Fruit fly (Drosophila melanogaster) whole organism, embryonic: ENCODE measurements around the gene CG43630.
A peak's percentile ranks its signal among the peaks of the same experiment; 100 is the strongest.

Experiments
- Abd-B ChIP-seq: fragments of 200-800 bp; sonication (Bioruptor generic); optimal IDR thresholded peaks from 2 replicates; lab custom pipeline; 2018; ENCODE audit warnings: missing biosample characterization, mild to moderate bottlenecking, missing genetic modification characterization, moderate library complexity
- CG10565 ChIP-seq: fragments of 200-800 bp; sonication (Bioruptor generic); optimal IDR thresholded peaks from 3 replicates; lab custom pipeline; 2016; ENCODE audit warnings: missing biosample characterization, mild to moderate bottlenecking, missing genetic modification characterization
- CG11504 ChIP-seq: fragments of 200-800 bp; sonication (Bioruptor generic); optimal IDR thresholded peaks from 3 replicates; lab custom pipeline; 2019; ENCODE audit warnings: missing biosample characterization, mild to moderate bottlenecking, missing genetic modification characterization, moderate library complexity
- CG11696 ChIP-seq: fragments of 200-800 bp; sonication (Bioruptor generic); IDR thresholded peaks from 2 replicates; pipeline ENCODE4 v1.3.6; 2022; ENCODE audit warnings: missing biosample characterization, missing genetic modification characterization
- CG13287 ChIP-seq: fragments of 200-800 bp; sonication (Bioruptor generic); IDR thresholded peaks from 2 replicates; pipeline ENCODE4 v1.3.6; 2022; ENCODE audit warnings: missing biosample characterization, missing genetic modification characterization; ENCODE audit not compliant: partially characterized antibody
- CG15011 ChIP-seq: fragments of 200-800 bp; sonication (Bioruptor generic); optimal IDR thresholded peaks from 3 replicates; lab custom pipeline; 2018; ENCODE audit warnings: missing biosample characterization, mild to moderate bottlenecking, missing genetic modification characterization
- CG17359 ChIP-seq: fragments of 200-800 bp; sonication (Bioruptor generic); optimal IDR thresholded peaks from 3 replicates; lab custom pipeline; 2018; ENCODE audit warnings: missing biosample characterization, mild to moderate bottlenecking, missing genetic modification characterization, moderate library complexity
- CG1792 ChIP-seq: fragments of 200-800 bp; sonication (Bioruptor generic); optimal IDR thresholded peaks from 2 replicates; lab custom pipeline; 2016; ENCODE audit warnings: missing biosample characterization, missing genetic modification characterization
- CG2678 ChIP-seq: fragments of 200-800 bp; sonication (Bioruptor generic); optimal IDR thresholded peaks from 3 replicates; lab custom pipeline; 2019; ENCODE audit warnings: missing biosample characterization, mild to moderate bottlenecking, missing genetic modification characterization, moderate library complexity
- CG2875 ChIP-seq: fragments of 200-800 bp; sonication (Bioruptor generic); optimal IDR thresholded peaks from 2 replicates; lab custom pipeline; 2017; ENCODE audit warnings: missing biosample characterization, mild to moderate bottlenecking, missing genetic modification characterization, missing genetic modification reagents
- CG33557 ChIP-seq: fragments of 200-800 bp; sonication (Bioruptor generic); optimal IDR thresholded peaks from 2 replicates; lab custom pipeline; 2019; ENCODE audit warnings: missing biosample characterization, mild to moderate bottlenecking, missing genetic modification characterization, moderate library complexity
- CG6689 ChIP-seq: fragments of 200-800 bp; sonication (Bioruptor generic); IDR thresholded peaks from 2 replicates; pipeline ENCODE4 v1.3.6; 2022; ENCODE audit warnings: missing biosample characterization, missing genetic modification characterization
- CG7745 ChIP-seq: fragments of 200-800 bp; sonication (Bioruptor generic); optimal IDR thresholded peaks from 2 replicates; lab custom pipeline; 2018; ENCODE audit warnings: missing biosample characterization, mild to moderate bottlenecking, missing genetic modification characterization, moderate library complexity
- CG8089 ChIP-seq: fragments of 200-800 bp; sonication (Bioruptor generic); optimal IDR thresholded peaks from 3 replicates; lab custom pipeline; 2016; ENCODE audit warnings: missing biosample characterization, missing genetic modification characterization
- CG9932 ChIP-seq: fragments of 200-800 bp; sonication (Bioruptor generic); IDR thresholded peaks from 2 replicates; pipeline ENCODE4 v1.3.6; 2022; ENCODE audit warnings: missing biosample characterization, missing genetic modification characterization
- CHES-1-like ChIP-seq: fragments of 200-800 bp; sonication (Bioruptor generic); optimal IDR thresholded peaks from 2 replicates; lab custom pipeline; 2016; ENCODE audit warnings: missing biosample characterization, missing genetic modification characterization
- CTCF ChIP-seq: fragments of 200-800 bp; sonication (Bioruptor generic); optimal IDR thresholded peaks from 2 replicates; lab custom pipeline; 2017; ENCODE audit warnings: missing biosample characterization, mild to moderate bottlenecking, missing genetic modification characterization, moderate library complexity
- Hand ChIP-seq: fragments of 200-800 bp; sonication (Bioruptor generic); optimal IDR thresholded peaks from 2 replicates; lab custom pipeline; 2017; ENCODE audit warnings: mild to moderate bottlenecking, missing biosample characterization, missing genetic modification reagents, missing genetic modification characterization
- Hmx ChIP-seq: fragments of 200-800 bp; sonication (Bioruptor generic); optimal IDR thresholded peaks from 2 replicates; lab custom pipeline; 2016; ENCODE audit warnings: missing biosample characterization, missing genetic modification characterization
- Hr3 ChIP-seq: fragments of 200-800 bp; sonication (Bioruptor generic); optimal IDR thresholded peaks from 3 replicates; lab custom pipeline; 2016; ENCODE audit warnings: missing biosample characterization, missing genetic modification characterization
- Lhr ChIP-seq: fragments of 200-800 bp; sonication (Bioruptor generic); optimal IDR thresholded peaks from 3 replicates; lab custom pipeline; 2017; ENCODE audit warnings: mild to moderate bottlenecking, missing biosample characterization, missing genetic modification reagents, missing genetic modification characterization
- Lim3 ChIP-seq: fragments of 200-800 bp; sonication (Bioruptor generic); IDR thresholded peaks from 2 replicates; pipeline ENCODE4 v1.3.6; 2022; ENCODE audit warnings: missing biosample characterization, missing genetic modification characterization
- MBD-R2 ChIP-seq: fragments of 200-800 bp; sonication (Bioruptor generic); IDR thresholded peaks from 2 replicates; pipeline ENCODE4 v1.3.6; 2022; ENCODE audit warnings: missing biosample characterization, missing genetic modification characterization
- Meics ChIP-seq: fragments of 200-800 bp; sonication (Bioruptor generic); optimal IDR thresholded peaks from 2 replicates; lab custom pipeline; 2017; ENCODE audit warnings: missing biosample characterization, mild to moderate bottlenecking, missing genetic modification characterization
- NK7.1 ChIP-seq: fragments of 200-800 bp; sonication (Bioruptor generic); optimal IDR thresholded peaks from 3 replicates; lab custom pipeline; 2016; ENCODE audit warnings: missing biosample characterization, missing genetic modification characterization
- Nf-YA ChIP-seq: fragments of 200-800 bp; sonication (Bioruptor generic); IDR thresholded peaks from 2 replicates; pipeline ENCODE4 v1.3.6; 2022; ENCODE audit warnings: missing biosample characterization, missing genetic modification characterization
- Pdp1 ChIP-seq, 2 experiments: fragments of 200-800 bp; sonication (Bioruptor generic); optimal IDR thresholded peaks; 3 replicates each; lab custom pipeline; 2016; ENCODE audit warnings: missing biosample characterization in 2 of 2, missing genetic modification characterization in 2 of 2, mild to moderate bottlenecking in 1 of 2, moderate library complexity in 1 of 2
- Poxn ChIP-seq: fragments of 200-800 bp; sonication (Bioruptor generic); IDR thresholded peaks from 2 replicates; pipeline ENCODE4 v1.3.6; 2022; ENCODE audit warnings: missing biosample characterization, missing genetic modification characterization
- Rfx ChIP-seq: fragments of 200-800 bp; sonication (Bioruptor generic); IDR thresholded peaks from 2 replicates; pipeline ENCODE4 v1.3.6; 2022; ENCODE audit warnings: missing biosample characterization, missing genetic modification characterization
- Spps ChIP-seq: fragments of 200-800 bp; sonication (Bioruptor generic); optimal IDR thresholded peaks from 2 replicates; lab custom pipeline; 2018; ENCODE audit warnings: missing biosample characterization, mild to moderate bottlenecking, missing genetic modification characterization
- Xbp1 ChIP-seq: fragments of 200-800 bp; sonication (Bioruptor generic); optimal IDR thresholded peaks from 3 replicates; lab custom pipeline; 2016; ENCODE audit warnings: missing biosample characterization, mild to moderate bottlenecking, missing genetic modification characterization
- Xrp1 ChIP-seq: fragments of 200-800 bp; sonication (Bioruptor generic); IDR thresholded peaks from 2 replicates; pipeline ENCODE4 v1.3.6; 2022; ENCODE audit warnings: missing biosample characterization, missing genetic modification characterization
- YL-1 ChIP-seq: fragments of 200-800 bp; sonication (Bioruptor generic); optimal IDR thresholded peaks from 3 replicates; lab custom pipeline; 2017; ENCODE audit warnings: missing biosample characterization, mild to moderate bottlenecking, missing genetic modification characterization
- al ChIP-seq: fragments of 200-800 bp; sonication (Bioruptor generic); IDR thresholded peaks from 2 replicates; pipeline ENCODE4 v1.3.6; 2022; ENCODE audit warnings: missing biosample characterization, missing genetic modification characterization
- ash1 ChIP-seq: fragments of 200-800 bp; sonication (Bioruptor generic); optimal IDR thresholded peaks from 2 replicates; lab custom pipeline; 2018; ENCODE audit warnings: missing biosample characterization, mild to moderate bottlenecking, missing genetic modification characterization
- btn ChIP-seq: fragments of 200-800 bp; sonication (Bioruptor generic); optimal IDR thresholded peaks from 2 replicates; lab custom pipeline; 2016; ENCODE audit warnings: missing biosample characterization, missing genetic modification characterization
- dm ChIP-seq: fragments of 200-800 bp; sonication (Bioruptor generic); optimal IDR thresholded peaks from 3 replicates; lab custom pipeline; 2016; ENCODE audit warnings: missing biosample characterization, missing genetic modification characterization
- gt ChIP-seq: fragments of 200-800 bp; sonication (Bioruptor generic); IDR thresholded peaks from 2 replicates; pipeline ENCODE4 v1.3.6; 2022; ENCODE audit warnings: missing biosample characterization, missing genetic modification characterization
- ham ChIP-seq: fragments of 200-800 bp; sonication (Bioruptor generic); IDR thresholded peaks from 2 replicates; pipeline ENCODE4 v1.3.6; 2022; ENCODE audit warnings: missing biosample characterization, missing genetic modification characterization
- mirr ChIP-seq: fragments of 200-800 bp; sonication (Bioruptor generic); optimal IDR thresholded peaks from 3 replicates; lab custom pipeline; 2018; ENCODE audit warnings: missing biosample characterization, mild to moderate bottlenecking, missing genetic modification characterization
- prd ChIP-seq, 3 experiments: fragments of >200 bp in 2 of 3; fragments of 200-800 bp in 1 of 3; sonication (Bioruptor generic) in 1 of 3; optimal IDR thresholded peaks in 2 of 3; IDR thresholded peaks in 1 of 3; 2 replicates in 2 of 3; 3 replicates in 1 of 3; pipeline versions ENCODE4 v1.3.6 to Lab custom; 2017 to 2022; ENCODE audit warnings: missing biosample characterization in 1 of 3, missing genetic modification characterization in 1 of 3
- psq ChIP-seq: fragments of 200-800 bp; sonication (Bioruptor generic); optimal IDR thresholded peaks from 2 replicates; lab custom pipeline; 2017; ENCODE audit warnings: missing biosample characterization, missing genetic modification characterization
- sd ChIP-seq: fragments of 200-800 bp; sonication (Bioruptor generic); optimal IDR thresholded peaks from 3 replicates; lab custom pipeline; 2018; ENCODE audit warnings: missing biosample characterization, mild to moderate bottlenecking, missing genetic modification characterization, moderate library complexity
- stwl ChIP-seq: fragments of 200-800 bp; sonication (Bioruptor generic); optimal IDR thresholded peaks from 3 replicates; lab custom pipeline; 2018; ENCODE audit warnings: missing biosample characterization, mild to moderate bottlenecking, missing genetic modification characterization, moderate library complexity
- tup ChIP-seq: fragments of 200-800 bp; sonication (Bioruptor generic); optimal IDR thresholded peaks from 2 replicates; lab custom pipeline; 2016; ENCODE audit warnings: missing biosample characterization, mild to moderate bottlenecking, missing genetic modification characterization, moderate library complexity
- zen ChIP-seq: fragments of 200-800 bp; sonication (Bioruptor generic); optimal IDR thresholded peaks from 3 replicates; lab custom pipeline; 2018; ENCODE audit warnings: missing biosample characterization, mild to moderate bottlenecking, missing genetic modification characterization, moderate library complexity
- zf30C ChIP-seq: fragments of 200-800 bp; sonication (Bioruptor generic); optimal IDR thresholded peaks from 3 replicates; lab custom pipeline; 2018; ENCODE audit warnings: missing biosample characterization, mild to moderate bottlenecking, missing genetic modification characterization
- zfh1 ChIP-seq: fragments of 200-800 bp; sonication (Bioruptor generic); IDR thresholded peaks from 3 replicates; pipeline ENCODE4 v1.3.6; 2022; ENCODE audit warnings: missing biosample characterization, missing genetic modification characterization
- zfh2 ChIP-seq: fragments of 200-800 bp; sonication (Bioruptor generic); optimal IDR thresholded peaks from 2 replicates; lab custom pipeline; 2016; ENCODE audit warnings: missing biosample characterization, missing genetic modification characterization

CG43630 gene

DNA sequence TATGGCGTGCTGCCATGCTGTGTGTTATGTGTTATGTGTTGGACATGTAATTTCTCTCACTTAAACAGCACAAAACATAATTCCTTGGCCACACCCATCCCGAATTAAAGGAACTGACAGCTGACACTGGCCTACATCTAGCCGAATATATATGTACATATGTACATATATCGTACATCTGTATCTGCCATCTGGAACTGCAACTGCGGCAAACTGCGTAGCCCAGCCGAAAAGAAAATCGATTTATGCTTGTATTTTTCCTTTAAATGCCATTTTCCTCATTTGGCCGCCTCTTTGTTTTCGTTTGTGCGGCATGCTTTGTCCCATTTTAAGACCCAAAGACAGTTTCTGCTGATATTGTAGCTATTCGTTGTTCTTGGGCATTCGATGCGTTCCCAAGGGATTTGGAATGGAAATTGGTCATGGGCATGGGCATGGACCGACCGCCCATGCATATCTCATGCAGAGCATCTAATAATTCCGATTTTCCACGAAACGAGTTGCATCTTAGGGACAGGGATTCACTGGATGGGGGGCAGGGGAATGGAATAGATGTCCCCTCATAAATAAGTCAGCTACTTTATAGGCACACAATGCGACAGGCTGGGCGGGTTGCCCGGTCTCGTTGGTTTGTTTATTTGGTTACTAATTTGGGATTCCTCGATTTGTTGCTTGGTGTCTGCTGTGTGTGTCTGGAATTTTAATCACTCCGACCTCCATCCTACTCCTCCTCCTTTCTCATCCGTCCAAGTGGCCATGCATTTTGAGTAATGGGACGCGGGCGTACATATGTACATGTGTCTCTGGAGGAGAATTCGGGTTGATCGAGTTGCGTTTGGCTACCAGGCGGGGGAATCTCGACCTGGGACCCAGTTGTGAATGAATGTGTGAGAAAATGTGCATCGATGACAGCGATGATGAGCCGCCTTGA is 26.7 kb downstream of the CG43630 start (continued):
- TF ChIP-seq Abd-B (GFP tag; lab: Kevin White, UChicago) (no peak), stwl (tag; lab: Kevin White, UChicago) (no peak), dm (GFP tag; lab: Kevin White, UChicago) (no peak), CG2678 (no peak), Xrp1 (GFP tag; lab: Robert Waterston, UW) (no peak), Rfx (GFP tag; lab: Robert Waterston, UW) (no peak), CG8089 (no peak), CG2875 (no peak), Nf-YA (no peak), CG10565 (GFP tag; lab: Kevin White, UChicago) (no peak), Hmx (GFP tag; lab: Kevin White, UChicago) (no peak), ham (GFP tag; lab: Robert Waterston, UW) (no peak), Pdp1 (GFP tag; optimal IDR thresholded peaks at IDR 0.05; lab: Kevin White, UChicago) (no peak), CG11696 (no peak), Meics (GFP tag; lab: Kevin White, UChicago) (no peak), CG17359 (tag; lab: Kevin White, UChicago) (no peak), psq (no peak), CG9932 (no peak), zfh2 (no peak), al (GFP tag; lab: Robert Waterston, UW) (no peak), gt (GFP tag; lab: Robert Waterston, UW) (no peak), btn (GFP tag; lab: Kevin White, UChicago) (no peak), zf30C (GFP tag; lab: Kevin White, UChicago) (no peak), CG15011 (GFP tag; lab: Kevin White, UChicago) (no peak), zen (tag; lab: Kevin White, UChicago) (peak; percentile 63), sd (peak; percentile 93), ash1 (GFP tag; lab: Kevin White, UChicago) (no peak), mirr (GFP tag; lab: Kevin White, UChicago) (no peak), Lim3 (GFP tag; lab: Robert Waterston, UW) (no peak), CTCF (no peak), CG33557 (peak; percentile 3), CG7745 (peak; percentile 58), CHES-1-like (no peak), YL-1 (GFP tag; lab: Kevin White, UChicago) (no peak), Hand (GFP tag; lab: Kevin White, UChicago) (no peak), Poxn (no peak), Spps (tag; lab: Kevin White, UChicago) (no peak), tup (no peak), Hr3 (no peak), CG1792 (GFP tag; lab: Kevin White, UChicago) (no peak), prd (optimal IDR thresholded peaks at IDR 0.05; lab: Kevin White, UChicago) (no peak), prd (GFP tag; IDR thresholded peaks at IDR 0.05; lab: Robert Waterston, UW) (0 out of 3 replicates have a peak, but pooled peaks have one; percentile 44), CG11504 (tag; lab: Kevin White, UChicago) (no peak), NK7.1 (GFP tag; lab: Kevin White, UChicago) (no peak), Xbp1 (GFP tag; lab: Kevin White, UChicago) (no peak), MBD-R2 (GFP tag; lab: Robert Waterston, UW) (no peak), CG6689 (GFP tag; lab: Robert Waterston, UW) (no peak), zfh1 (GFP tag; lab: Robert Waterston, UW) (0 out of 3 replicates have a peak, but pooled peaks have one; percentile 15), CG13287 (no peak), Lhr (no peak)
